Fruit fly (Drosophila melanogaster) whole organism, wandering third instar larva: ENCODE results near the gene Trm1.

ENCODE experiments used
- Abd-B ChIP-seq: fragments of >200 bp; optimal IDR thresholded peaks from 2 replicates; lab custom pipeline; 2017; ENCODE audit warnings: missing biosample characterization, missing genetic modification characterization
- CG32264 ChIP-seq: fragments of 200-800 bp; sonication (Bioruptor generic); optimal IDR thresholded peaks from 2 replicates; lab custom pipeline; 2016; ENCODE audit warnings: missing biosample characterization, missing genetic modification characterization
- CG9705 ChIP-seq: fragments of 200-800 bp; sonication (Bioruptor generic); optimal IDR thresholded peaks from 2 replicates; lab custom pipeline; 2018; ENCODE audit warnings: missing biosample characterization, mild to moderate bottlenecking, missing genetic modification characterization
- CrebA ChIP-seq: fragments of 200-800 bp; sonication (Bioruptor generic); optimal IDR thresholded peaks from 2 replicates; lab custom pipeline; 2016; ENCODE audit warnings: missing biosample characterization, mild to moderate bottlenecking, missing genetic modification characterization, borderline replicate concordance
- Dfd ChIP-seq: fragments of >200 bp; optimal IDR thresholded peaks from 2 replicates; lab custom pipeline; 2017; ENCODE audit warnings: missing biosample characterization, missing genetic modification characterization
- Dif ChIP-seq: fragments of 200-275, 200-300 bp; sonication (Bioruptor generic); optimal IDR thresholded peaks from 2 replicates; lab custom pipeline; 2018; ENCODE audit warnings: missing biosample characterization, missing genetic modification characterization; ENCODE audit not compliant: partially characterized antibody
- GATAd ChIP-seq: sonication (Bioruptor generic); optimal IDR thresholded peaks from 2 replicates; lab custom pipeline; 2016; ENCODE audit warnings: missing biosample characterization, missing genetic modification characterization
- HLH106 ChIP-seq: fragments of 200-800 bp; optimal IDR thresholded peaks from 3 replicates; lab custom pipeline; 2019; ENCODE audit warnings: missing biosample characterization, mild to moderate bottlenecking, missing genetic modification characterization, moderate library complexity
- Hnf4 ChIP-seq: fragments of 200-800 bp; sonication (Bioruptor generic); optimal IDR thresholded peaks from 2 replicates; lab custom pipeline; 2016; ENCODE audit warnings: missing biosample characterization, mild to moderate bottlenecking, missing genetic modification characterization
- Hr78 ChIP-seq: fragments of >200 bp; optimal IDR thresholded peaks from 2 replicates; lab custom pipeline; 2017; ENCODE audit warnings: missing biosample characterization, missing genetic modification characterization
- Hr83 ChIP-seq: fragments of 200-300 bp; sonication (Bioruptor generic); optimal IDR thresholded peaks from 2 replicates; lab custom pipeline; 2016; ENCODE audit warnings: missing biosample characterization, mild to moderate bottlenecking, missing genetic modification characterization, moderate library complexity; ENCODE audit not compliant: poor library complexity, severe bottlenecking
- Jra ChIP-seq: sonication (Bioruptor generic); optimal IDR thresholded peaks from 2 replicates; lab custom pipeline; 2016; ENCODE audit warnings: missing biosample characterization, missing genetic modification characterization
- Myc ChIP-seq: fragments of >200 bp; optimal IDR thresholded peaks from 2 replicates; lab custom pipeline; 2017
- N ChIP-seq: fragments of >200 bp; optimal IDR thresholded peaks from 2 replicates; lab custom pipeline; 2018; ENCODE audit warnings: missing biosample characterization, missing external identifiers, missing genetic modification characterization
- OdsH ChIP-seq: fragments of 200-800 bp; sonication (Bioruptor generic); optimal IDR thresholded peaks from 2 replicates; lab custom pipeline; 2016; ENCODE audit warnings: missing biosample characterization, mild to moderate bottlenecking, missing genetic modification characterization
- Rel ChIP-seq, 2 experiments: fragments of 200-800 bp; sonication (Bioruptor generic) in 1 of 2; optimal IDR thresholded peaks; 2 replicates in 1 of 2; 3 replicates in 1 of 2; lab custom pipeline; 2016 to 2019; ENCODE audit warnings: mild to moderate bottlenecking in 2 of 2, missing biosample characterization in 2 of 2, missing genetic modification characterization in 2 of 2, moderate library complexity in 1 of 2
- Sp1 ChIP-seq: fragments of 200-800 bp; sonication (Bioruptor generic); optimal IDR thresholded peaks from 3 replicates; lab custom pipeline; 2019; ENCODE audit warnings: missing biosample characterization, mild to moderate bottlenecking, missing genetic modification characterization, moderate library complexity
- Vsx2 ChIP-seq: fragments of 200-300, 225-300 bp; sonication (Bioruptor generic); optimal IDR thresholded peaks from 2 replicates; lab custom pipeline; 2018; ENCODE audit warnings: missing biosample characterization, missing genetic modification characterization; ENCODE audit not compliant: partially characterized antibody
- br ChIP-seq: fragments of 200-800 bp; sonication (Bioruptor generic); optimal IDR thresholded peaks from 2 replicates; lab custom pipeline; 2016; ENCODE audit warnings: missing biosample characterization, missing genetic modification characterization
- brk ChIP-seq: fragments of 200-800 bp; sonication (Bioruptor generic); optimal IDR thresholded peaks from 2 replicates; lab custom pipeline; 2016; ENCODE audit warnings: missing biosample characterization, mild to moderate bottlenecking, missing genetic modification characterization
- dl ChIP-seq, 2 experiments: fragments of 175-275, 200-275 bp in 1 of 2; fragments of 200-275 bp in 1 of 2; sonication (Bioruptor generic); optimal IDR thresholded peaks; lab custom pipeline; 2018; ENCODE audit warnings: mild to moderate bottlenecking in 2 of 2, missing biosample characterization in 2 of 2, missing genetic modification characterization in 2 of 2, moderate library complexity in 2 of 2; ENCODE audit not compliant: partially characterized antibody in 2 of 2, insufficient read depth in 1 of 2
- dmrt93B ChIP-seq: fragments of 200-800 bp; sonication (Bioruptor generic); optimal IDR thresholded peaks from 2 replicates; lab custom pipeline; 2018; ENCODE audit warnings: missing biosample characterization, mild to moderate bottlenecking, missing genetic modification characterization
- dsf ChIP-seq: sonication (Bioruptor generic); optimal IDR thresholded peaks from 2 replicates; lab custom pipeline; 2016; ENCODE audit warnings: missing biosample characterization, missing genetic modification characterization, borderline replicate concordance
- ey ChIP-seq: fragments of 200-800 bp; sonication (Bioruptor generic); optimal IDR thresholded peaks from 2 replicates; lab custom pipeline; 2016; ENCODE audit warnings: missing biosample characterization, missing genetic modification characterization
- foxo ChIP-seq, 2 experiments: fragments of 200-800 bp; sonication (Bioruptor generic); optimal IDR thresholded peaks; 2 replicates in 1 of 2; 3 replicates in 1 of 2; lab custom pipeline; 2016 to 2017; ENCODE audit warnings: missing biosample characterization in 2 of 2, missing genetic modification characterization in 2 of 2
- fru ChIP-seq: fragments of 200-800 bp; sonication (Bioruptor generic); optimal IDR thresholded peaks from 3 replicates; lab custom pipeline; 2016; ENCODE audit warnings: missing biosample characterization, mild to moderate bottlenecking, missing genetic modification characterization
- h ChIP-seq: fragments of 200-800 bp; sonication (Bioruptor generic); optimal IDR thresholded peaks from 3 replicates; lab custom pipeline; 2016; ENCODE audit warnings: missing biosample characterization, mild to moderate bottlenecking, missing genetic modification characterization
- jim ChIP-seq: fragments of 175-275, 200-325 bp; sonication (Bioruptor generic); optimal IDR thresholded peaks from 2 replicates; lab custom pipeline; 2016; ENCODE audit warnings: missing biosample characterization, mild to moderate bottlenecking, missing genetic modification characterization
- pan ChIP-seq: fragments of >200 bp; optimal IDR thresholded peaks from 2 replicates; lab custom pipeline; 2017
- psq ChIP-seq: fragments of 200-800 bp; sonication (Bioruptor generic); optimal IDR thresholded peaks from 3 replicates; lab custom pipeline; 2017; ENCODE audit warnings: missing biosample characterization, mild to moderate bottlenecking, missing genetic modification characterization, moderate library complexity
- rgr ChIP-seq: fragments of 200-800 bp; sonication (Bioruptor generic); optimal IDR thresholded peaks from 3 replicates; lab custom pipeline; 2016; ENCODE audit warnings: missing biosample characterization, mild to moderate bottlenecking, missing genetic modification characterization
- sage ChIP-seq: fragments of 200-800 bp; sonication (Bioruptor generic); optimal IDR thresholded peaks from 2 replicates; lab custom pipeline; 2016; ENCODE audit warnings: missing biosample characterization, mild to moderate bottlenecking, missing genetic modification characterization
- sv ChIP-seq: fragments of 200-800 bp; sonication (Bioruptor generic); optimal IDR thresholded peaks from 3 replicates; lab custom pipeline; 2016; ENCODE audit warnings: missing biosample characterization, missing genetic modification characterization
- tai ChIP-seq: sonication (Bioruptor generic); optimal IDR thresholded peaks from 2 replicates; lab custom pipeline; 2016; ENCODE audit warnings: missing biosample characterization, missing genetic modification characterization
- usp ChIP-seq: fragments of >200 bp; optimal IDR thresholded peaks from 2 replicates; lab custom pipeline; 2017; ENCODE audit warnings: missing biosample characterization, missing genetic modification characterization
- woc ChIP-seq: sonication (Bioruptor generic); optimal IDR thresholded peaks from 2 replicates; lab custom pipeline; 2016; ENCODE audit warnings: missing biosample characterization, mild to moderate bottlenecking, missing genetic modification characterization

The Trm1 gene

dm6 chr2L:12460767-12461739, 33.2 kb downstream of the Trm1 start (continued):
- TF ChIP-seq Vsx2 (GFP tag; lab: Kevin White, UChicago) = peak; percentile 92
- TF ChIP-seq sage (GFP tag; lab: Kevin White, UChicago) = peak; percentile 82
- peak; percentile 85 for TF ChIP-seq Hr83
- no peak for TF ChIP-seq dsf (GFP tag; lab: Kevin White, UChicago)
- TF ChIP-seq rgr (GFP tag; lab: Kevin White, UChicago) = peak; percentile 84
- TF ChIP-seq fru (GFP tag; lab: Kevin White, UChicago) = peak; percentile 72
- TF ChIP-seq tai = peak; percentile 79
- no peak for TF ChIP-seq N (GFP tag; lab: Kevin White, UChicago)
- peak; percentile 99 for TF ChIP-seq Dif
- TF ChIP-seq OdsH = peak; percentile 84
- no peak for TF ChIP-seq pan

dm6 chr2L:12463037-12463436, 35.2 kb downstream of the Trm1 start:
- TF ChIP-seq sv (GFP tag; lab: Kevin White, UChicago) (no peak), Dfd (no peak), sage (GFP tag; lab: Kevin White, UChicago) (no peak), Hr83 (no peak), Hnf4 (no peak), ey (GFP tag; lab: Kevin White, UChicago) (no peak), brk (no peak), Dif (no peak), CG9705 (GFP tag; lab: Kevin White, UChicago) (no peak), woc (GFP tag; lab: Kevin White, UChicago) (no peak), usp (GFP tag; lab: Kevin White, UChicago) (no peak), Rel (GFP tag; optimal IDR thresholded peaks at IDR 0.05; lab: Kevin White, UChicago) (no peak), Rel (tag; optimal IDR thresholded peaks at IDR 0.05; lab: Kevin White, UChicago) (peak; percentile 4), h (peak; percentile 1), fru (GFP tag; lab: Kevin White, UChicago) (no peak), psq (GFP tag; lab: Kevin White, UChicago) (no peak), HLH106 (no peak), rgr (GFP tag; lab: Kevin White, UChicago) (peak; percentile 30), CrebA (GFP tag; lab: Kevin White, UChicago) (no peak), Hr78 (GFP tag; lab: Kevin White, UChicago) (no peak), pan (no peak), Myc (lab: Kevin White, UChicago) (no peak), CG32264 (GFP tag; lab: Kevin White, UChicago) (no peak), dmrt93B (no peak), foxo (GFP tag; optimal IDR thresholded peaks at IDR 0.05; lab: Kevin White, UChicago) (no peak), Sp1 (GFP tag; lab: Kevin White, UChicago) (no peak), dl (GFP tag; optimal IDR thresholded peaks at IDR 0.05; lab: Kevin White, UChicago; ENCODE audit: insufficient read depth in 1 of 2, partially characterized antibody in 2 of 2) (no peak), Vsx2 (GFP tag; lab: Kevin White, UChicago) (no peak), br (GFP tag; lab: Kevin White, UChicago) (peak; percentile 17), GATAd (GFP tag; lab: Kevin White, UChicago) (no peak), Abd-B (GFP tag; lab: Kevin White, UChicago) (no peak), N (GFP tag; lab: Kevin White, UChicago) (no peak), dsf (GFP tag; lab: Kevin White, UChicago) (no peak), Jra (GFP tag; lab: Kevin White, UChicago) (no peak), jim (GFP tag; lab: Kevin White, UChicago) (no peak), tai (peak; percentile 27)
